Fruit fly (Drosophila melanogaster) whole organism, pupa: ENCODE measurements around the gene Nost.
A peak's percentile ranks its signal among the peaks of the same experiment; 100 is the strongest.

Experiments
- CG10348 ChIP-seq: fragments of 200-800 bp; sonication (Bioruptor generic); IDR thresholded peaks from 2 replicates; pipeline ENCODE4 v1.3.6; 2022; ENCODE audit warnings: missing biosample characterization, missing genetic modification characterization
- CG12605 ChIP-seq: fragments of 200-800 bp; sonication (Bioruptor generic); IDR thresholded peaks from 2 replicates; pipeline ENCODE4 v1.3.6; 2022; ENCODE audit warnings: missing biosample characterization, missing genetic modification characterization
- CG14655 ChIP-seq: fragments of 200-800 bp; sonication (Bioruptor generic); optimal IDR thresholded peaks from 3 replicates; lab custom pipeline; 2017; ENCODE audit warnings: mild to moderate bottlenecking, missing biosample characterization, missing genetic modification reagents, missing genetic modification characterization
- CG15710 ChIP-seq: fragments of 200-800 bp; sonication (Bioruptor generic); optimal IDR thresholded peaks from 2 replicates; lab custom pipeline; 2018; ENCODE audit warnings: missing biosample characterization, mild to moderate bottlenecking, missing genetic modification characterization, moderate library complexity
- CG34367 ChIP-seq: fragments of 200-800 bp; sonication (Bioruptor generic); optimal IDR thresholded peaks from 2 replicates; lab custom pipeline; 2018; ENCODE audit warnings: missing biosample characterization, mild to moderate bottlenecking, missing genetic modification characterization
- CG8159 ChIP-seq: fragments of 200-800 bp; sonication (Bioruptor generic); optimal IDR thresholded peaks from 3 replicates; lab custom pipeline; 2018; ENCODE audit warnings: missing biosample characterization, mild to moderate bottlenecking, missing genetic modification characterization, moderate library complexity
- CG8301 ChIP-seq: fragments of 200-800 bp; sonication (Bioruptor generic); optimal IDR thresholded peaks from 2 replicates; lab custom pipeline; 2018; ENCODE audit warnings: missing biosample characterization, mild to moderate bottlenecking, missing genetic modification characterization
- D1 ChIP-seq: fragments of 200-800 bp; sonication (Bioruptor generic); optimal IDR thresholded peaks from 2 replicates; lab custom pipeline; 2018; ENCODE audit warnings: missing biosample characterization, mild to moderate bottlenecking, missing genetic modification characterization, moderate library complexity
- EcR ChIP-seq: fragments of 200-800 bp; sonication (Bioruptor generic); optimal IDR thresholded peaks from 3 replicates; lab custom pipeline; 2019; ENCODE audit warnings: missing biosample characterization, missing genetic modification characterization, mild to moderate bottlenecking, moderate library complexity, missing genetic modification reagents
- Ets98B ChIP-seq: fragments of 200-800 bp; sonication (Bioruptor generic); IDR thresholded peaks from 2 replicates; pipeline ENCODE4 v1.3.6; 2022; ENCODE audit warnings: missing biosample characterization, missing genetic modification characterization
- Pif1A ChIP-seq: fragments of 200-800 bp; sonication (Bioruptor generic); optimal IDR thresholded peaks from 3 replicates; lab custom pipeline; 2016; ENCODE audit warnings: missing biosample characterization, missing genetic modification characterization
- Pif1B ChIP-seq: fragments of 200-800 bp; sonication (Bioruptor generic); optimal IDR thresholded peaks from 3 replicates; lab custom pipeline; 2016; ENCODE audit warnings: missing biosample characterization, missing genetic modification characterization
- Snoo ChIP-seq: fragments of 200-800 bp; sonication (Bioruptor generic); optimal IDR thresholded peaks from 3 replicates; lab custom pipeline; 2017; ENCODE audit warnings: missing biosample characterization, mild to moderate bottlenecking, missing genetic modification characterization, inconsistent platforms
- rn ChIP-seq: fragments of 200-800 bp; sonication (Bioruptor generic); IDR thresholded peaks from 2 replicates; pipeline ENCODE4 v1.3.6; 2022; ENCODE audit warnings: missing biosample characterization, missing genetic modification characterization

dm6 chrX:9067754-9068477, 37.9 kb downstream of the Nost start, which contains the start of gene CG15365:
- TF ChIP-seq CG15710 (tag; lab: Kevin White, UChicago): peak; percentile 32
- no peak for TF ChIP-seq CG12605 (GFP tag; lab: Robert Waterston, UW)
- no peak for TF ChIP-seq D1 (tag; lab: Kevin White, UChicago)
- TF ChIP-seq CG10348 (GFP tag; lab: Robert Waterston, UW): no peak
- peak; percentile 20; the same call in 1 of the 2 replicates for TF ChIP-seq Ets98B (GFP tag; lab: Robert Waterston, UW)
- TF ChIP-seq CG8301: no peak
- peak; percentile 16 for TF ChIP-seq CG8159 (tag; lab: Kevin White, UChicago)
- TF ChIP-seq CG14655 (GFP tag; lab: Kevin White, UChicago): peak; percentile 18
- no peak for TF ChIP-seq EcR (GFP tag; lab: Kevin White, UChicago)
- peak; percentile 37 for TF ChIP-seq CG34367 (tag; lab: Kevin White, UChicago)
- TF ChIP-seq Snoo (tag; lab: Kevin White, UChicago): no peak
- TF ChIP-seq rn: no peak
- TF ChIP-seq Pif1A (GFP tag; lab: Kevin White, UChicago): peak; percentile 9
- peak; percentile 6 for TF ChIP-seq Pif1B (GFP tag; lab: Kevin White, UChicago)
